Fruit fly (Drosophila melanogaster) whole organism, adult: ENCODE results near the gene CG43915.

ENCODE experiments used
- CG12768 ChIP-seq: fragments of 200-800 bp; sonication (Bioruptor generic); optimal IDR thresholded peaks from 2 replicates; lab custom pipeline; 2017; ENCODE audit warnings: missing biosample characterization, missing genetic modification characterization, mild to moderate bottlenecking, moderate library complexity, missing genetic modification reagents
- CG14711 ChIP-seq: fragments of 200-800 bp; sonication (Bioruptor generic); optimal IDR thresholded peaks from 2 replicates; lab custom pipeline; 2018; ENCODE audit warnings: missing biosample characterization, mild to moderate bottlenecking, missing genetic modification characterization, moderate library complexity
- CG33017 ChIP-seq: fragments of 200-800 bp; sonication (Bioruptor generic); optimal IDR thresholded peaks from 2 replicates; lab custom pipeline; 2018; ENCODE audit warnings: missing biosample characterization, mild to moderate bottlenecking, missing genetic modification characterization, moderate library complexity
- CG7045 ChIP-seq: fragments of 200-800 bp; sonication (Bioruptor generic); optimal IDR thresholded peaks from 2 replicates; lab custom pipeline; 2017; ENCODE audit warnings: missing biosample characterization, mild to moderate bottlenecking, missing genetic modification characterization
- CG7101 ChIP-seq: fragments of 200-800 bp; sonication (Bioruptor generic); optimal IDR thresholded peaks from 2 replicates; lab custom pipeline; 2018; ENCODE audit warnings: missing biosample characterization, mild to moderate bottlenecking, missing genetic modification characterization, moderate library complexity
- Crg-1 ChIP-seq: fragments of 200-800 bp; sonication (Bioruptor generic); optimal IDR thresholded peaks from 2 replicates; lab custom pipeline; 2016; ENCODE audit warnings: missing biosample characterization, missing genetic modification characterization
- Mnt ChIP-seq: fragments of 200-800 bp; sonication (Bioruptor generic); optimal IDR thresholded peaks from 2 replicates; lab custom pipeline; 2016; ENCODE audit warnings: missing biosample characterization, mild to moderate bottlenecking, missing genetic modification characterization
- bab1 ChIP-seq: fragments of 200-800 bp; sonication (Bioruptor generic); optimal IDR thresholded peaks from 3 replicates; lab custom pipeline; 2019; ENCODE audit warnings: missing biosample characterization, mild to moderate bottlenecking, missing genetic modification characterization, moderate library complexity
- ovo ChIP-seq: fragments of 200-800 bp; sonication (Bioruptor generic); optimal IDR thresholded peaks from 2 replicates; lab custom pipeline; 2016; ENCODE audit warnings: missing biosample characterization, missing genetic modification characterization
- pad ChIP-seq: fragments of 200-800 bp; sonication (Bioruptor generic); optimal IDR thresholded peaks from 3 replicates; lab custom pipeline; 2017; ENCODE audit warnings: missing biosample characterization, missing genetic modification characterization, mild to moderate bottlenecking, moderate library complexity, missing genetic modification reagents

- TF ChIP-seq CG7045 (peak; percentile 53), CG14711 (tag; lab: Kevin White, UChicago) (peak; percentile 77), ovo (GFP tag; lab: Kevin White, UChicago) (no peak), Mnt (GFP tag; lab: Kevin White, UChicago) (peak; percentile 56), Crg-1 (no peak), CG7101 (tag; lab: Kevin White, UChicago) (peak; percentile 86), bab1 (GFP tag; lab: Kevin White, UChicago) (peak; percentile 24), CG12768 (GFP tag; lab: Kevin White, UChicago) (peak; percentile 67), CG33017 (tag; lab: Kevin White, UChicago) (peak; percentile 78), pad (GFP tag; lab: Kevin White, UChicago) (peak; percentile 10)
Observed at dm6 chr3L:3940075-3940819, 32.5 kb upstream of the CG43915 start, which contains the start of gene CG12766.
